Worm (Caenorhabditis elegans) whole organism, L3 larva: ENCODE measurements around the gene mrp-2.

Experiments used
- R02D3.7 ChIP-seq: fragments of 150-350 bp; optimal IDR thresholded peaks from 2 replicates; lab custom pipeline; 2014; ENCODE audit warnings: missing biosample characterization, missing genetic modification characterization
- aly-2 ChIP-seq: fragments of 150-350 bp; optimal IDR thresholded peaks from 2 replicates; lab custom pipeline; 2014; ENCODE audit warnings: missing biosample characterization, missing genetic modification characterization
- ceh-16 ChIP-seq: sonication (generic microtip); optimal IDR thresholded peaks from 2 replicates; lab custom pipeline; 2017; ENCODE audit warnings: missing biosample characterization, missing genetic modification characterization
- ceh-9 ChIP-seq: sonication (generic microtip); optimal IDR thresholded peaks from 2 replicates; lab custom pipeline; 2018; ENCODE audit warnings: missing biosample characterization, missing genetic modification characterization
- egl-27 ChIP-seq: sonication (generic microtip); optimal IDR thresholded peaks from 4 replicates; lab custom pipeline; 2017; ENCODE audit warnings: missing biosample characterization, missing genetic modification reagents, missing genetic modification characterization
- egl-5 ChIP-seq: fragments of 150-350 bp; optimal IDR thresholded peaks from 2 replicates; lab custom pipeline; 2017; ENCODE audit warnings: missing biosample characterization, missing genetic modification reagents, missing genetic modification characterization, inconsistent platforms
- elt-1 ChIP-seq: fragments of 150-350 bp; optimal IDR thresholded peaks from 2 replicates; lab custom pipeline; 2014; ENCODE audit warnings: missing biosample characterization, missing genetic modification characterization
- elt-2 ChIP-seq: sonication (generic microtip); optimal IDR thresholded peaks from 2 replicates; lab custom pipeline; 2016; ENCODE audit warnings: missing genetic modification reagents, mild to moderate bottlenecking, missing genetic modification characterization, missing compliant biosample characterization
- fkh-10 ChIP-seq: sonication (generic microtip); optimal IDR thresholded peaks from 2 replicates; lab custom pipeline; 2017; ENCODE audit warnings: missing biosample characterization, missing genetic modification reagents, missing genetic modification characterization
- fkh-2 ChIP-seq: fragments of 150-350 bp; optimal IDR thresholded peaks from 2 replicates; lab custom pipeline; 2014; ENCODE audit warnings: missing biosample characterization, missing genetic modification reagents, missing genetic modification characterization
- fos-1 ChIP-seq: fragments of 150-350 bp; optimal IDR thresholded peaks from 2 replicates; lab custom pipeline; 2014; ENCODE audit warnings: missing biosample characterization, missing genetic modification characterization
- lin-39 ChIP-seq: fragments of 150-350 bp; optimal IDR thresholded peaks from 2 replicates; lab custom pipeline; 2018; ENCODE audit warnings: missing biosample characterization, missing genetic modification reagents, missing genetic modification characterization
- nfya-1 ChIP-seq: sonication (generic microtip); optimal IDR thresholded peaks from 2 replicates; lab custom pipeline; 2017; ENCODE audit warnings: missing genetic modification characterization, mild to moderate bottlenecking, missing compliant biosample characterization, antibody characterized with exemption, moderate library complexity; ENCODE audit not compliant: insufficient read depth
- nhr-11 ChIP-seq: fragments of 150-350 bp; optimal IDR thresholded peaks from 2 replicates; lab custom pipeline; 2014; ENCODE audit warnings: missing biosample characterization, missing genetic modification characterization
- nhr-23 ChIP-seq: fragments of 150-350 bp; optimal IDR thresholded peaks from 2 replicates; lab custom pipeline; 2014; ENCODE audit warnings: missing biosample characterization, missing genetic modification reagents, missing genetic modification characterization
- nhr-237 ChIP-seq: fragments of 150-350 bp; optimal IDR thresholded peaks from 2 replicates; lab custom pipeline; 2014; ENCODE audit warnings: missing biosample characterization, missing genetic modification characterization
- nhr-25 ChIP-seq: sonication (generic microtip); optimal IDR thresholded peaks from 2 replicates; lab custom pipeline; 2017; ENCODE audit warnings: missing biosample characterization, missing genetic modification characterization
- nhr-43 ChIP-seq: sonication (generic microtip); optimal IDR thresholded peaks from 2 replicates; lab custom pipeline; 2016; ENCODE audit warnings: mild to moderate bottlenecking, missing genetic modification characterization, missing compliant biosample characterization; ENCODE audit not compliant: poor library complexity, severe bottlenecking
- nhr-67 ChIP-seq: fragments of 150-350 bp; optimal IDR thresholded peaks from 2 replicates; lab custom pipeline; 2014; ENCODE audit warnings: missing biosample characterization, missing genetic modification characterization
- nhr-76 ChIP-seq: fragments of 150-350 bp; sonication (generic microtip); optimal IDR thresholded peaks from 5 replicates; lab custom pipeline; 2014; ENCODE audit warnings: missing biosample characterization, missing genetic modification characterization
- nhr-77 ChIP-seq: fragments of 150-350 bp; optimal IDR thresholded peaks from 2 replicates; lab custom pipeline; 2014; ENCODE audit warnings: missing biosample characterization, missing genetic modification characterization
- pha-4 ChIP-seq: fragments of 150-350 bp; optimal IDR thresholded peaks from 2 replicates; lab custom pipeline; 2014; ENCODE audit warnings: missing biosample characterization, missing genetic modification reagents, missing genetic modification characterization
- pqm-1 ChIP-seq: fragments of 150-350 bp; optimal IDR thresholded peaks from 2 replicates; lab custom pipeline; 2017; ENCODE audit warnings: missing biosample characterization, missing genetic modification characterization, inconsistent platforms
- skn-1 ChIP-seq: fragments of 150-350 bp; optimal IDR thresholded peaks from 2 replicates; lab custom pipeline; 2014; ENCODE audit warnings: missing biosample characterization, missing genetic modification characterization
- tbx-2 ChIP-seq: sonication (generic microtip); optimal IDR thresholded peaks from 2 replicates; lab custom pipeline; 2016; ENCODE audit warnings: mild to moderate bottlenecking, missing genetic modification characterization, missing compliant biosample characterization
- ztf-11 ChIP-seq: fragments of 150-350 bp; optimal IDR thresholded peaks from 2 replicates; lab custom pipeline; 2014; ENCODE audit warnings: missing biosample characterization, missing genetic modification characterization
- ztf-4 ChIP-seq: fragments of 150-350 bp; optimal IDR thresholded peaks from 2 replicates; lab custom pipeline; 2014; ENCODE audit warnings: missing biosample characterization, missing genetic modification characterization

The mrp-2 gene

ce11 chrX:572601-573000, at the start of gene mrp-2:
TSS of gene mrp-2 (minus strand) at chrX:572701.
- TF ChIP-seq nhr-77 (tag; lab: Kevin White, UChicago) (no peak), nhr-43 (tag; lab: Kevin White, UChicago) (no peak), skn-1 (tag; lab: Kevin White, UChicago) (no peak), nhr-76 (tag; lab: Kevin White, UChicago) (no peak), ztf-4 (tag; lab: Kevin White, UChicago) (no peak), elt-2 (tag; lab: Kevin White, UChicago) (no peak)
- TF ChIP-seq, all 47 proteins: peak for 0

- TF ChIP-seq fos-1 (tag; lab: Kevin White, UChicago), result no peak
- no peak for TF ChIP-seq nhr-23 (tag; lab: Kevin White, UChicago)
- TF ChIP-seq aly-2 (tag; lab: Kevin White, UChicago), result no peak
- no peak for TF ChIP-seq R02D3.7 (tag; lab: Kevin White, UChicago)
Observed at ce11 chrX:621688-622087, 49.2 kb upstream of the mrp-2 start.

ce11 chrX:621190-621589, 48.7 kb upstream of the mrp-2 start, which contains the start of gene unc-96:
TSS of gene unc-96 (minus strand) at chrX:621290.
- TF ChIP-seq nhr-237, result no peak
- TF ChIP-seq tbx-2 (tag; lab: Kevin White, UChicago), result no peak
- TF ChIP-seq fkh-2 (tag; lab: Kevin White, UChicago), result no peak
- no peak for TF ChIP-seq nhr-25 (tag; lab: Kevin White, UChicago)
- TF ChIP-seq pqm-1 (tag; lab: Kevin White, UChicago), result no peak
- TF ChIP-seq aly-2 (tag; lab: Kevin White, UChicago), result no peak
- TF ChIP-seq, all 47 proteins: peak for 0

- peak; percentile 69 for TF ChIP-seq pha-4
- no peak for TF ChIP-seq nfya-1 (tag; lab: Kevin White, UChicago)
Observed at ce11 chrX:617730-618129, 45.2 kb upstream of the mrp-2 start.

ce11 chrX:612783-613182, 40.3 kb upstream of the mrp-2 start:
- TF ChIP-seq tbx-2 (tag; lab: Kevin White, UChicago) (no peak), skn-1 (tag; lab: Kevin White, UChicago) (no peak), ztf-11 (tag; lab: Kevin White, UChicago) (no peak), elt-1 (tag; lab: Kevin White, UChicago) (no peak), pqm-1 (tag; lab: Kevin White, UChicago) (no peak), aly-2 (tag; lab: Kevin White, UChicago) (no peak), nhr-43 (tag; lab: Kevin White, UChicago) (no peak), fkh-10 (GFP tag; lab: Kevin White, UChicago) (no peak), nhr-25 (tag; lab: Kevin White, UChicago) (no peak)

- TF ChIP-seq elt-1 (tag; lab: Kevin White, UChicago) (no peak), ceh-9 (no peak), nfya-1 (tag; lab: Kevin White, UChicago) (no peak), egl-27 (tag; lab: Kevin White, UChicago) (no peak), lin-39 (no peak), ceh-16 (tag; lab: Kevin White, UChicago) (no peak), egl-5 (tag; lab: Kevin White, UChicago) (no peak), pqm-1 (tag; lab: Kevin White, UChicago) (no peak), nhr-11 (no peak)
Observed at ce11 chrX:609553-609952, 37.1 kb upstream of the mrp-2 start.

- TF ChIP-seq ztf-4 (tag; lab: Kevin White, UChicago), result no peak
- peak; percentile 24 for TF ChIP-seq pha-4
- TF ChIP-seq, all 47 proteins: peak for 1
Observed at ce11 chrX:608392-608791, 35.9 kb upstream of the mrp-2 start, which contains the start of gene F13C5.5. TSS of gene F13C5.5 (minus strand) at chrX:608492.

- TF ChIP-seq ceh-16 (tag; lab: Kevin White, UChicago), result no peak
- no peak for TF ChIP-seq elt-1 (tag; lab: Kevin White, UChicago)
- no peak for TF ChIP-seq nhr-67
Observed at ce11 chrX:601860-602259, 29.4 kb upstream of the mrp-2 start, which contains the start of gene F13C5.1. TSS of gene F13C5.1 (plus strand) at chrX:602160.
